Fruit fly (Drosophila melanogaster) S2 (cell line): Measurements from ENCODE around the gene MED25.

Experiments used
- CG8478 ChIP-seq: fragments of >200 bp; optimal IDR thresholded peaks from 2 replicates; lab custom pipeline; 2018
- CTCF ChIP-seq, 2 experiments: fragments of >200 bp; optimal IDR thresholded peaks; 2 replicates each; lab custom pipeline; 2018

DNA sequence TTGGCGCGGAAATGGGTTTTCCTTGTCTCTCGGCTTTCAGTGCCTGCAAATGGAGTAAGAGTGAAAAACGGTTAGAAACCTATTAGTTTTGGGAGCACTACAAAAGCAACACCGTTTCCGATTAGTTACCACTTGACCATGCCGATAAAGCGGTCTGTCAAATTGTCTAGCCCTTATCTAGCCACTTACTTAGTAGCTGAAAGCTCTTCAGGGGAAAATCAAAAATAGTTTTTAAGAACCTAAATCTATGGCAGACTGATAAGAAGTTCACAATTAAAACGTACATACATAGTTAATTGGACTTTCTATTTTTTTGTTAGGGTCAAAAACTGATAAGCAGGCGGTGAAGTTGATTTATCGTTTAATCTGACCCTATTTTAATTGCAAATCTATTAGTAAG, 2.1 kb upstream of the MED25 start:
- TF ChIP-seq CG8478 (lab: Kevin White, UChicago), result no peak
- no peak for TF ChIP-seq CTCF (optimal IDR thresholded peaks at IDR 0.05; lab: Kevin White, UChicago)
